Fruit fly (Drosophila melanogaster): ENCODE data around the gene myd.

The myd gene

dm6 chr3R:19147511-19148239, 32.8 kb upstream of the myd start, which contains the start of gene Ppcs (continued):
- TF ChIP-seq chm (GFP tag; IDR thresholded peaks at IDR 0.05) (peak; percentile 58; the same call in 1 of the 2 replicates), Mes4 (GFP tag; optimal IDR thresholded peaks at IDR 0.05) (peak; percentile 47), HLH3B (GFP tag; IDR thresholded peaks at IDR 0.05) (no peak; the same call in 1 of the 2 replicates), CG4328 (GFP tag; optimal IDR thresholded peaks at IDR 0.05) (peak; percentile 69), CG6683 (GFP tag; optimal IDR thresholded peaks at IDR 0.05) (peak; percentile 49), pb (GFP tag; optimal IDR thresholded peaks at IDR 0.05) (peak; percentile 68), zfh1 (GFP tag; IDR thresholded peaks at IDR 0.05) (0 out of 3 replicates have a peak, but pooled peaks have one; percentile 7), CG10462 (GFP tag; optimal IDR thresholded peaks at IDR 0.05) (no peak), ewg (GFP tag; optimal IDR thresholded peaks at IDR 0.05) (peak; percentile 84), Sin3A (optimal IDR thresholded peaks at IDR 0.05) (peak; percentile 78), sug (tag; optimal IDR thresholded peaks at IDR 0.05) (peak; percentile 75), tup (GFP tag; optimal IDR thresholded peaks at IDR 0.05) (no peak), Scr (GFP tag; IDR thresholded peaks at IDR 0.05; ENCODE audit: partially characterized antibody) (peak; percentile 31), CG9932 (GFP tag; IDR thresholded peaks at IDR 0.05) (peak; percentile 48), nmo (GFP tag; optimal IDR thresholded peaks at IDR 0.05) (peak; percentile 69), phol (tag; optimal IDR thresholded peaks at IDR 0.05) (peak; percentile 73), Trl (optimal IDR thresholded peaks at IDR 0.05) (peak; percentile 88 to 96), Trl (GFP tag; optimal IDR thresholded peaks at IDR 0.05) (peak; percentile 66), eyg (GFP tag; optimal IDR thresholded peaks at IDR 0.05) (peak; percentile 69), jigr1 (GFP tag; IDR thresholded peaks at IDR 0.05) (no peak), CG3726 (GFP tag; IDR thresholded peaks at IDR 0.05) (no peak), Hmx (GFP tag; optimal IDR thresholded peaks at IDR 0.05) (no peak), NC2β (GFP tag; optimal IDR thresholded peaks at IDR 0.05) (peak; percentile 50), Tbp (GFP tag; optimal IDR thresholded peaks at IDR 0.05) (no peak), cwo (GFP tag; optimal IDR thresholded peaks at IDR 0.05) (peak; percentile 59), jumu (GFP tag; optimal IDR thresholded peaks at IDR 0.05) (peak; percentile 52), Bgb (GFP tag; IDR thresholded peaks at IDR 0.05; ENCODE audit: partially characterized antibody) (peak; percentile 57), bowl (GFP tag; IDR thresholded peaks at IDR 0.05) (no peak), dmrt99B (tag; optimal IDR thresholded peaks at IDR 0.05) (peak; percentile 25), Neu2 (GFP tag; optimal IDR thresholded peaks at IDR 0.05; ENCODE audit: borderline replicate concordance) (peak; percentile 25), Chrac-16 (GFP tag; optimal IDR thresholded peaks at IDR 0.05) (peak; percentile 54), CG8478 (optimal IDR thresholded peaks at IDR 0.05) (no peak), CG15269 (tag; optimal IDR thresholded peaks at IDR 0.05) (peak; percentile 29), CG6175 (GFP tag; IDR thresholded peaks at IDR 0.05) (no peak), ERR (GFP tag; optimal IDR thresholded peaks at IDR 0.05) (peak; percentile 35), dimm (GFP tag; IDR thresholded peaks at IDR 0.05) (no peak), CG34422 (GFP tag; IDR thresholded peaks at IDR 0.05) (peak; percentile 40; the same call in 2 of the 3 replicates), CG18476 (GFP tag; optimal IDR thresholded peaks at IDR 0.05) (peak; percentile 58), ftz-f1 (GFP tag; optimal IDR thresholded peaks at IDR 0.05) (no peak), CG8089 (GFP tag; optimal IDR thresholded peaks at IDR 0.05) (peak; percentile 50), odd (GFP tag; optimal IDR thresholded peaks at IDR 0.05) (peak; percentile 30), gro (GFP tag; optimal IDR thresholded peaks at IDR 0.05) (peak; percentile 16), trem (tag; optimal IDR thresholded peaks at IDR 0.05) (peak; percentile 48), CG14050 (GFP tag; IDR thresholded peaks at IDR 0.05) (no peak), org-1 (GFP tag; optimal IDR thresholded peaks at IDR 0.05) (no peak), btn (GFP tag; optimal IDR thresholded peaks at IDR 0.05) (peak; percentile 18), NC2α (GFP tag; optimal IDR thresholded peaks at IDR 0.05) (peak; percentile 25), zfh2 (GFP tag; optimal IDR thresholded peaks at IDR 0.05) (peak; percentile 73), Gug (GFP tag; IDR thresholded peaks at IDR 0.05) (no peak), lmd (GFP tag; IDR thresholded peaks at IDR 0.05) (peak; percentile 60), HLH4C (GFP tag; IDR thresholded peaks at IDR 0.05; ENCODE audit: partially characterized antibody) (no peak)
